Fruit fly (Drosophila melanogaster): ENCODE results near the gene Myc.

Gene Myc

DNA sequence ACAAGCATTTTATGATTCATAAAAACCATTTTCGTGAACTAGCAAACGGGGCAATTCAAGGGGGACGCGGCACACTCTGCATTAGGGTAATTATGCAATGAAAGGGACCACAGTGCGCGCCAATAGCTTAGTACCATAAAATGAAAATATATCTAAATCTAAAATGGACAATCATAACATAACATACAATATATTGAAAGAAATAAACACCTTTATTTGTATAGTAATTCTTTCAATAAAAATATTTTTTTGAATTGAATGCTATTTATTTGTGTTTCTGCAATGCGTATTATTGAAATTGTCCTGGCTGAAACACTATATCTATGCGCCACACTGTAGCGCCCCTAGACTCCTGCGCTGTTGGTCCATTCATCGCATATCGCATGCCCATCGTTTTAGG lies 22.0 kb upstream of the Myc start (continued):
- TF ChIP-seq Abd-B (GFP tag; optimal IDR thresholded peaks at IDR 0.05) = peak; percentile 31
- TF ChIP-seq CG31441 (GFP tag; IDR thresholded peaks at IDR 0.05) = peak; percentile 36; the same call in 1 of the 2 replicates
- TF ChIP-seq jumu (GFP tag; optimal IDR thresholded peaks at IDR 0.05) = no peak
- TF ChIP-seq CG10979 (tag; optimal IDR thresholded peaks at IDR 0.05) = peak; percentile 53
- peak; percentile 16 for TF ChIP-seq Blimp-1 (GFP tag; optimal IDR thresholded peaks at IDR 0.05)
- TF ChIP-seq unpg (GFP tag; optimal IDR thresholded peaks at IDR 0.05) = peak; percentile 12
- TF ChIP-seq CG17328 (GFP tag; IDR thresholded peaks at IDR 0.05) = peak; percentile 31; the same call in 1 of the 2 replicates
- TF ChIP-seq CG9727 (GFP tag; optimal IDR thresholded peaks at IDR 0.05) = peak; percentile 39
- peak; percentile 15 for TF ChIP-seq Oli (tag; optimal IDR thresholded peaks at IDR 0.05)
- TF ChIP-seq ATbp (GFP tag; optimal IDR thresholded peaks at IDR 0.05) = no peak
- no peak for TF ChIP-seq sd (tag; optimal IDR thresholded peaks at IDR 0.05)
- peak; percentile 82 for TF ChIP-seq CG11696 (GFP tag; IDR thresholded peaks at IDR 0.05)
- TF ChIP-seq Pdp1 (GFP tag; optimal IDR thresholded peaks at IDR 0.05) = peak in 1 of 2 experiments; percentile 64
- peak; percentile 32 for TF ChIP-seq CG2712 (tag; optimal IDR thresholded peaks at IDR 0.05)
- TF ChIP-seq fd96Cb (tag; optimal IDR thresholded peaks at IDR 0.05) = peak; percentile 11
- TF ChIP-seq CG8388 (GFP tag; optimal IDR thresholded peaks at IDR 0.05) = peak; percentile 22
- peak in 1 of 3 experiments; percentile 49 for TF ChIP-seq lola (GFP tag; optimal IDR thresholded peaks at IDR 0.05)
- peak; percentile 21 for TF ChIP-seq CG12391 (tag; optimal IDR thresholded peaks at IDR 0.05)
- peak in 1 of 2 experiments; percentile 20 for TF ChIP-seq bsh (GFP tag; optimal IDR thresholded peaks at IDR 0.05)
- TF ChIP-seq CG6272 (GFP tag; IDR thresholded peaks at IDR 0.05) = no peak
- TF ChIP-seq dmrt99B (tag; optimal IDR thresholded peaks at IDR 0.05) = peak; percentile 11
- peak; percentile 13 for TF ChIP-seq CG10267 (tag; optimal IDR thresholded peaks at IDR 0.05)
- TF ChIP-seq CG11695 (GFP tag; IDR thresholded peaks at IDR 0.05) = 0 out of 3 replicates have a peak, but pooled peaks have one; percentile 7
- peak; percentile 7 for TF ChIP-seq nmo (GFP tag; optimal IDR thresholded peaks at IDR 0.05)
- peak; percentile 41 for TF ChIP-seq CG1603 (tag; optimal IDR thresholded peaks at IDR 0.05)
- no peak for TF ChIP-seq emc (GFP tag; optimal IDR thresholded peaks at IDR 0.05)
- TF ChIP-seq phol (tag; optimal IDR thresholded peaks at IDR 0.05) = peak; percentile 25
- peak; percentile 3 for TF ChIP-seq zen (tag; optimal IDR thresholded peaks at IDR 0.05)
- TF ChIP-seq gem (tag; optimal IDR thresholded peaks at IDR 0.05) = peak; percentile 46

DNA sequence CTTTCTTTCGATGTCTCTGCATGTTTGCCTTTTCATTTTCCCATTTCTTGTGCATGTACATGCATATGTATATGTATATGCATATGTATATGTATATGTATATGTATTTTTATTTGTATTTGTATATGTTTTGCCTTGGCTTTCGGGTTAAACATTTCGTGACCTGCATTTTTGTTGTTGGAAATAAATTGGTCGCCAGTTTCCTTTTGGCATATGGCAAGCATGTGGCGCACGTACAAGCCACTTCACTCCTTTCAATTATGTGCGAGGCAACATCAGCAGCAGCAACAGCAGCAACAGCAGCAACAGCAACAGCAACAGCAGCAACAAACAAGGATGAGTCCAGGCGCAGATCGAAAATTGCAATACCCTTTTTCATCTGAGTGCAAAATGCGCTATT lies 21.4 kb upstream of the Myc start:
- peak; percentile 98 for TF ChIP-seq twi (tag; optimal IDR thresholded peaks at IDR 0.05)
- TF ChIP-seq tll (GFP tag; optimal IDR thresholded peaks at IDR 0.05) = peak in 1 of 2 experiments; percentile 27
- TF ChIP-seq vfl (GFP tag; optimal IDR thresholded peaks at IDR 0.05) = no peak
- no peak for TF ChIP-seq nom (GFP tag; optimal IDR thresholded peaks at IDR 0.05)
- TF ChIP-seq H2.0 (GFP tag; IDR thresholded peaks at IDR 0.05) = no peak
- TF ChIP-seq cg (GFP tag; optimal IDR thresholded peaks at IDR 0.05) = peak; percentile 32
- no peak for TF ChIP-seq CG13775 (GFP tag; optimal IDR thresholded peaks at IDR 0.05)
- TF ChIP-seq Xbp1 (GFP tag; optimal IDR thresholded peaks at IDR 0.05) = no peak
- TF ChIP-seq Elba2 (GFP tag; optimal IDR thresholded peaks at IDR 0.05) = no peak
